Worm (Caenorhabditis elegans) whole organism, L4/young adult: ENCODE data around the gene nfu-1.

Experiments used
- W03F9.2 ChIP-seq: fragments of 150-350 bp; optimal IDR thresholded peaks from 2 replicates; lab custom pipeline; 2014; ENCODE audit warnings: missing biosample characterization, missing genetic modification characterization
- him-1 ChIP-seq: sonication (generic microtip); optimal IDR thresholded peaks from 2 replicates; lab custom pipeline; 2016; ENCODE audit warnings: missing genotype, missing genetic modification reagents, missing genetic modification characterization, missing compliant biosample characterization

DNA sequence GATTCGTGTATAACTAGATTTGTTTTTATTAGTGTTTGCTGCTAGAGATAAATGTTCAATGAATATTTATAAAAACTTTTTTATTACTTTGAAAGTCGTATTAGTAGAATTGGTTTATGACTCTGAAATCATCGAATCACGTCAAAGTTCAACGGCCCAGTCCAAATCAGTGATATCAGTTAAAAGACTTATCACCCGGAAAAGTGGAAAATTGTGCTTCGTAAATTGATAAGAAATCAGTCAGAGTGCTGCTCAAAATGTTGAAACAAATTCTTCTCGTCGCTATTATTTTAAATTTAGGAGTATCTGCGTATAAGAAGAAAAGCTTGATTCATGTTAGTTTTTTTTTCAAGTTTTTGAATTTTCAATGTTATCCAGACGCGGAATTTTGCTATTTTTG lies 1.1 kb downstream of the nfu-1 start, which contains the start of gene R10H10.3:
- TF ChIP-seq W03F9.2 (tag; lab: Kevin White, UChicago) (no peak), him-1 (tag; lab: Kevin White, UChicago) (no peak)
